Worm (Caenorhabditis elegans): Measurements from ENCODE around the gene sri-61.

DNA sequence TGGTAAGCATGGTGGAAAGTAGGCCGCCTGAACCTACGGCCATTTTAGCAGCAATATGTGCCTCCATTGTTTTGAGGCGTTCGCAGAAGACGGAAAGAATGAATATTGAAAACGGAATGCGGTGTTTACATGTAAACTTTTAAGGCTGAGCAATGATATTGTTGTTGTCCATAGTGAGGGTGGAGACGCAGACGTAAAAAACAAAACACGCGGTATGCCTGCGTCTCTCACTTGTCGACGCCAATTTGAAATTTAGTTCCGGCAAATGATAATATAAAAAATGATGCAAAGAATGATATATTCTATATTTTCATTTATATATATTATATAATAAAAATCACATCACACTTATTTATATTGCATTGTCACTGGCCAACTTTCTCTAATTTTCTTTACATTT, 7.7 kb upstream of the sri-61 start, which contains the start of gene Y47G7B.2:
- TF ChIP-seq tbx-11 (GFP tag; IDR thresholded peaks at IDR 0.05) (no peak), ets-7 (tag; optimal IDR thresholded peaks at IDR 0.05) (no peak)
